Worm (Caenorhabditis elegans): Measurements from ENCODE around the gene asp-16.

Gene asp-16

DNA sequence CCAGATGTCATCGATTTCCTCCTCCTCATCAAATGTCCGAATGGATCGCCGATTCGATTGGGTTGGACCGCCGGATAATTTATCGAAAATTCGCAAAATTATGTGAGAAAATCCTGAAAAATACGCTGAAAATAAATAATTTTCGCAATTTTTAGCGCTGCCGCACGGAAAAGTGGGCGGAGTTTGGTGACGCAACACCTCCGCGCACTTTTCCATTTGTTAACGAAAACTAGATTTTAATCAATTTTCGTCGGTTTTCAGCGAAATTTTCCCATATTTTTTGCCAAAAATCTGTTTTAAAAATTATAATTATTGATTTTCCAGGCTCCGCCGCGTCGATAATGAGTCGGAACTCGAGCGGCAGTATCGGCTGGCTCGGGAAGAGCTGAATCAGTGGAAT, 41.4 kb downstream of the asp-16 start, which contains the start of gene Y39B6A.34 (continued):
- TF ChIP-seq bed-1 (GFP tag; IDR thresholded peaks at IDR 0.05) (no peak), K11D2.4 (GFP tag; IDR thresholded peaks at IDR 0.05) (no peak), sdz-38 (tag; optimal IDR thresholded peaks at IDR 0.05) (no peak), efl-1 (GFP tag; optimal IDR thresholded peaks at IDR 0.05) (no peak), lir-1 (GFP tag; conservative IDR thresholded peaks at IDR 0.05) (no peak; the same call in 1 of the 2 replicates), sea-2 (GFP tag; IDR thresholded peaks at IDR 0.05) (no peak), ets-4 (GFP tag; optimal IDR thresholded peaks at IDR 0.05) (no peak), B0019.2 (GFP tag; conservative IDR thresholded peaks at IDR 0.05) (no peak), F37B4.10 (GFP tag; IDR thresholded peaks at IDR 0.05) (no peak), dox-1 (GFP tag; IDR thresholded peaks at IDR 0.05) (peak; percentile 56), nfya-1 (tag; optimal IDR thresholded peaks at IDR 0.05; ENCODE audit: borderline replicate concordance, insufficient read depth) (no peak), ceh-91 (GFP tag; IDR thresholded peaks at IDR 0.05) (0 out of 2 replicates have a peak, but pooled peaks have one; percentile 17), ztf-3 (GFP tag; optimal IDR thresholded peaks at IDR 0.05) (no peak), sptf-2 (GFP tag; optimal IDR thresholded peaks at IDR 0.05) (no peak), zim-3 (tag; optimal IDR thresholded peaks at IDR 0.05) (no peak), dpff-1 (tag; optimal IDR thresholded peaks at IDR 0.05) (no peak), let-607 (tag; optimal IDR thresholded peaks at IDR 0.05) (no peak), hlh-26 (GFP tag; conservative IDR thresholded peaks at IDR 0.05) (no peak), ztf-25 (GFP tag; IDR thresholded peaks at IDR 0.05) (no peak), tlf-1 (GFP tag; optimal IDR thresholded peaks at IDR 0.05) (no peak), pha-4 (tag; optimal IDR thresholded peaks at IDR 0.05) (no peak), fkh-3 (tag; optimal IDR thresholded peaks at IDR 0.05) (no peak), ztf-28 (GFP tag; IDR thresholded peaks at IDR 0.05) (no peak), C17E4.6 (GFP tag; IDR thresholded peaks at IDR 0.05) (no peak), cebp-2 (GFP tag; IDR thresholded peaks at IDR 0.05) (no peak), snpc-3.4 (tag; optimal IDR thresholded peaks at IDR 0.05) (no peak), B0336.3 (GFP tag; IDR thresholded peaks at IDR 0.05) (peak; percentile 58), hrde-1 (tag; optimal IDR thresholded peaks at IDR 0.05; ENCODE audit: borderline replicate concordance) (no peak), lin-40 (tag; optimal IDR thresholded peaks at IDR 0.05) (no peak), F57C9.4 (tag; optimal IDR thresholded peaks at IDR 0.05) (no peak), B0035.1 (tag; optimal IDR thresholded peaks at IDR 0.05) (no peak), nhr-90 (tag; optimal IDR thresholded peaks at IDR 0.05) (no peak), rcor-1 (GFP tag; IDR thresholded peaks at IDR 0.05) (no peak), snpc-1.3 (tag; optimal IDR thresholded peaks at IDR 0.05; ENCODE audit: insufficient read depth) (peak; percentile 39), mxl-1 (tag; optimal IDR thresholded peaks at IDR 0.05) (no peak), D2030.7 (GFP tag; IDR thresholded peaks at IDR 0.05) (0 out of 2 replicates have a peak, but pooled peaks have one; percentile 15), attf-6 (GFP tag; IDR thresholded peaks at IDR 0.05) (no peak), Y79H2A.3 (GFP tag; conservative IDR thresholded peaks at IDR 0.05) (no peak), tbx-9 (tag; optimal IDR thresholded peaks at IDR 0.05; ENCODE audit: borderline replicate concordance) (no peak), lin-35 (GFP tag; optimal IDR thresholded peaks at IDR 0.05) (no peak), rpc-1 (optimal IDR thresholded peaks at IDR 0.05) (no peak), rpc-1 (tag; optimal IDR thresholded peaks at IDR 0.05) (no peak), F10E7.11 (tag; optimal IDR thresholded peaks at IDR 0.05) (no peak), pbrm-1 (GFP tag; IDR thresholded peaks at IDR 0.05) (0 out of 2 replicates have a peak, but pooled peaks have one; percentile 25), somi-1 (GFP tag; optimal IDR thresholded peaks at IDR 0.05) (no peak), B0261.1 (tag; optimal IDR thresholded peaks at IDR 0.05) (no peak), madf-6 (GFP tag; IDR thresholded peaks at IDR 0.05) (no peak)
